Fruit fly (Drosophila melanogaster) whole organism, embryonic: ENCODE data around the gene Snx1.

Experiments
- Atf6 ChIP-seq: fragments of 200-800 bp; sonication (Bioruptor generic); IDR thresholded peaks from 2 replicates; pipeline ENCODE4 v1.3.6; 2022; ENCODE audit warnings: missing biosample characterization, missing genetic modification characterization
- Blimp-1 ChIP-seq: fragments of 200-800 bp; sonication (Bioruptor generic); optimal IDR thresholded peaks from 3 replicates; lab custom pipeline; 2018; ENCODE audit warnings: missing biosample characterization, missing genetic modification characterization, mild to moderate bottlenecking, moderate library complexity, missing genetic modification reagents
- CG10267 ChIP-seq: fragments of 200-800 bp; sonication (Bioruptor generic); optimal IDR thresholded peaks from 2 replicates; lab custom pipeline; 2018; ENCODE audit warnings: missing biosample characterization, mild to moderate bottlenecking, missing genetic modification characterization, moderate library complexity
- CG15601 ChIP-seq: fragments of 200-800 bp; sonication (Bioruptor generic); optimal IDR thresholded peaks from 3 replicates; lab custom pipeline; 2019; ENCODE audit warnings: missing biosample characterization, mild to moderate bottlenecking, missing genetic modification characterization, moderate library complexity
- CG16863 ChIP-seq: fragments of 200-800 bp; sonication (Bioruptor generic); optimal IDR thresholded peaks from 3 replicates; lab custom pipeline; 2016; ENCODE audit warnings: missing biosample characterization, missing genetic modification characterization
- CG17328 ChIP-seq: fragments of 200-800 bp; sonication (Bioruptor generic); IDR thresholded peaks from 2 replicates; pipeline ENCODE4 v1.3.6; 2022; ENCODE audit warnings: missing biosample characterization, missing genetic modification characterization
- CG17361 ChIP-seq: fragments of 200-800 bp; sonication (Bioruptor generic); IDR thresholded peaks from 3 replicates; pipeline ENCODE4 v1.3.6; 2022; ENCODE audit warnings: missing biosample characterization, missing genetic modification characterization
- CG2120 ChIP-seq: fragments of 200-800 bp; sonication (Bioruptor generic); optimal IDR thresholded peaks from 3 replicates; lab custom pipeline; 2016; ENCODE audit warnings: missing biosample characterization, missing genetic modification characterization
- CG2678 ChIP-seq: fragments of 200-800 bp; sonication (Bioruptor generic); optimal IDR thresholded peaks from 3 replicates; lab custom pipeline; 2019; ENCODE audit warnings: missing biosample characterization, mild to moderate bottlenecking, missing genetic modification characterization, moderate library complexity
- CG2889 ChIP-seq: fragments of 200-800 bp; sonication (Bioruptor generic); IDR thresholded peaks from 3 replicates; pipeline ENCODE4 v1.3.6; 2022; ENCODE audit warnings: missing biosample characterization, missing genetic modification characterization
- CG30020 ChIP-seq: fragments of 200-800 bp; optimal IDR thresholded peaks from 2 replicates; lab custom pipeline; 2019; ENCODE audit warnings: missing biosample characterization, mild to moderate bottlenecking, missing genetic modification characterization, moderate library complexity
- CG32532 ChIP-seq: fragments of 200-800 bp; sonication (Bioruptor generic); IDR thresholded peaks from 2 replicates; pipeline ENCODE4 v1.3.6; 2022; ENCODE audit warnings: missing biosample characterization, missing genetic modification characterization
- CG3281 ChIP-seq: fragments of 200-800 bp; sonication (Bioruptor generic); optimal IDR thresholded peaks from 3 replicates; lab custom pipeline; 2017; ENCODE audit warnings: missing biosample characterization, mild to moderate bottlenecking, missing genetic modification characterization
- CG33557 ChIP-seq: fragments of 200-800 bp; sonication (Bioruptor generic); optimal IDR thresholded peaks from 2 replicates; lab custom pipeline; 2019; ENCODE audit warnings: missing biosample characterization, mild to moderate bottlenecking, missing genetic modification characterization, moderate library complexity
- CG5953 ChIP-seq: fragments of 200-800 bp; sonication (Bioruptor generic); IDR thresholded peaks from 2 replicates; pipeline ENCODE4 v1.3.6; 2022; ENCODE audit warnings: missing biosample characterization, missing genetic modification characterization
- CG6272 ChIP-seq: fragments of 200-800 bp; sonication (Bioruptor generic); IDR thresholded peaks from 2 replicates; pipeline ENCODE4 v1.3.6; 2022; ENCODE audit warnings: missing biosample characterization, missing genetic modification characterization
- CG7357 ChIP-seq: fragments of 200-800 bp; sonication (Bioruptor generic); IDR thresholded peaks from 3 replicates; pipeline ENCODE4 v1.3.6; 2022; ENCODE audit warnings: missing biosample characterization, missing genetic modification characterization
- CG7987 ChIP-seq: fragments of 200-800 bp; sonication (Bioruptor generic); optimal IDR thresholded peaks from 2 replicates; lab custom pipeline; 2018; ENCODE audit warnings: missing biosample characterization, mild to moderate bottlenecking, missing genetic modification characterization, moderate library complexity
- CG8359 ChIP-seq: fragments of 200-800 bp; sonication (Bioruptor generic); optimal IDR thresholded peaks from 2 replicates; lab custom pipeline; 2017; ENCODE audit warnings: missing biosample characterization, mild to moderate bottlenecking, missing genetic modification characterization, borderline replicate concordance
- CoRest ChIP-seq: fragments of 200-800 bp; sonication (Bioruptor generic); optimal IDR thresholded peaks from 3 replicates; lab custom pipeline; 2018; ENCODE audit warnings: missing biosample characterization, mild to moderate bottlenecking, missing genetic modification characterization, moderate library complexity
- D ChIP-seq, 2 experiments: fragments of 200-800 bp in 1 of 2; fragments of >200 bp in 1 of 2; sonication (Bioruptor generic) in 1 of 2; optimal IDR thresholded peaks; 2 replicates in 1 of 2; 3 replicates in 1 of 2; lab custom pipeline; 2017; ENCODE audit warnings: mild to moderate bottlenecking in 1 of 2, missing biosample characterization in 1 of 2, missing genetic modification characterization in 1 of 2, missing genetic modification reagents in 1 of 2
- Dfd ChIP-seq, 2 experiments: fragments of >200 bp; optimal IDR thresholded peaks; 2 replicates each; lab custom pipeline; 2017; ENCODE audit warnings: missing biosample characterization in 2 of 2, missing genetic modification characterization in 2 of 2
- HLH3B ChIP-seq: fragments of 200-800 bp; sonication (Bioruptor generic); IDR thresholded peaks from 2 replicates; pipeline ENCODE4 v1.3.6; 2022; ENCODE audit warnings: missing biosample characterization, missing genetic modification characterization
- Hmx ChIP-seq: fragments of 200-800 bp; sonication (Bioruptor generic); optimal IDR thresholded peaks from 2 replicates; lab custom pipeline; 2016; ENCODE audit warnings: missing biosample characterization, missing genetic modification characterization
- Myb ChIP-seq: fragments of 200-800 bp; sonication (Bioruptor generic); optimal IDR thresholded peaks from 2 replicates; lab custom pipeline; 2016; ENCODE audit warnings: missing biosample characterization, missing genetic modification characterization
- Sry-δ ChIP-seq: fragments of 200-800 bp; sonication (Bioruptor generic); optimal IDR thresholded peaks from 2 replicates; lab custom pipeline; 2016; ENCODE audit warnings: missing biosample characterization, missing genetic modification characterization
- TFAM ChIP-seq: fragments of 200-800 bp; sonication (Bioruptor generic); optimal IDR thresholded peaks from 2 replicates; lab custom pipeline; 2017; ENCODE audit warnings: missing biosample characterization, missing genetic modification characterization, inconsistent platforms
- Xrp1 ChIP-seq: fragments of 200-800 bp; sonication (Bioruptor generic); IDR thresholded peaks from 2 replicates; pipeline ENCODE4 v1.3.6; 2022; ENCODE audit warnings: missing biosample characterization, missing genetic modification characterization
- ap ChIP-seq: fragments of 200-800 bp; sonication (Bioruptor generic); IDR thresholded peaks from 2 replicates; pipeline ENCODE4 v1.3.6; 2022; ENCODE audit warnings: missing biosample characterization, missing genetic modification characterization
- cas ChIP-seq: fragments of 200-800 bp; sonication (Bioruptor generic); IDR thresholded peaks from 2 replicates; pipeline ENCODE4 v1.3.6; 2022; ENCODE audit warnings: missing biosample characterization, missing genetic modification characterization
- chif ChIP-seq, 2 experiments: fragments of 200-800 bp; sonication (Bioruptor generic); optimal IDR thresholded peaks; 3 replicates each; lab custom pipeline; 2016; ENCODE audit warnings: missing biosample characterization in 2 of 2, missing genetic modification characterization in 2 of 2
- ci ChIP-seq: fragments of 200-800 bp; sonication (Bioruptor generic); IDR thresholded peaks from 3 replicates; pipeline ENCODE4 v1.3.6; 2022; ENCODE audit warnings: missing biosample characterization, missing genetic modification characterization
- en ChIP-seq: fragments of 200-800 bp; sonication (Bioruptor generic); optimal IDR thresholded peaks from 2 replicates; lab custom pipeline; 2016; ENCODE audit warnings: missing biosample characterization, missing genetic modification characterization
- eve ChIP-seq, 2 experiments: fragments of >200 bp; optimal IDR thresholded peaks; 2 replicates each; lab custom pipeline; 2017; ENCODE audit warnings: missing biosample characterization in 2 of 2, missing genetic modification characterization in 2 of 2
- grau ChIP-seq: fragments of 200-800 bp; optimal IDR thresholded peaks from 3 replicates; lab custom pipeline; 2019; ENCODE audit warnings: missing biosample characterization, mild to moderate bottlenecking, missing genetic modification characterization, moderate library complexity
- inv ChIP-seq: fragments of 200-800 bp; sonication (Bioruptor generic); IDR thresholded peaks from 2 replicates; pipeline ENCODE4 v1.3.6; 2022; ENCODE audit warnings: missing biosample characterization, missing genetic modification characterization; ENCODE audit not compliant: partially characterized antibody
- knrl ChIP-seq: fragments of 200-800 bp; sonication (Bioruptor generic); IDR thresholded peaks from 3 replicates; pipeline ENCODE4 v1.3.6; 2022; ENCODE audit warnings: missing biosample characterization, missing genetic modification characterization; ENCODE audit not compliant: partially characterized antibody
- lmd ChIP-seq: fragments of 200-800 bp; sonication (Bioruptor generic); IDR thresholded peaks from 2 replicates; pipeline ENCODE4 v1.3.6; 2022; ENCODE audit warnings: missing biosample characterization, missing genetic modification characterization
- lov ChIP-seq, 2 experiments: fragments of 200-800 bp in 1 of 2; fragments of >200 bp in 1 of 2; sonication (Bioruptor generic) in 1 of 2; IDR thresholded peaks in 1 of 2; optimal IDR thresholded peaks in 1 of 2; 2 replicates in 1 of 2; 3 replicates in 1 of 2; pipeline versions ENCODE4 v1.3.6 to Lab custom; 2017 to 2022; ENCODE audit warnings: missing biosample characterization in 1 of 2, missing genetic modification characterization in 1 of 2
- mam ChIP-seq: fragments of 200-800 bp; sonication (Bioruptor generic); optimal IDR thresholded peaks from 3 replicates; lab custom pipeline; 2016; ENCODE audit warnings: missing biosample characterization, missing genetic modification characterization
- pzg ChIP-seq: fragments of 200-800 bp; sonication (Bioruptor generic); optimal IDR thresholded peaks from 3 replicates; lab custom pipeline; 2018; ENCODE audit warnings: missing biosample characterization, mild to moderate bottlenecking, missing genetic modification characterization, moderate library complexity
- sens-2 ChIP-seq: fragments of 200-800 bp; sonication (Bioruptor generic); IDR thresholded peaks from 2 replicates; pipeline ENCODE4 v1.3.6; 2022; ENCODE audit warnings: missing biosample characterization, missing genetic modification characterization
- sim ChIP-seq: fragments of 200-800 bp; sonication (Bioruptor generic); IDR thresholded peaks from 2 replicates; pipeline ENCODE4 v1.3.6; 2022; ENCODE audit warnings: missing biosample characterization, missing genetic modification characterization
- sisA ChIP-seq: fragments of 200-800 bp; sonication (Bioruptor generic); IDR thresholded peaks from 2 replicates; pipeline ENCODE4 v1.3.6; 2022; ENCODE audit warnings: missing biosample characterization, missing genetic modification characterization
- slp2 ChIP-seq: fragments of 200-800 bp; sonication (Bioruptor generic); optimal IDR thresholded peaks from 2 replicates; lab custom pipeline; 2016; ENCODE audit warnings: missing biosample characterization, missing genetic modification characterization
- trem ChIP-seq: fragments of 200-800 bp; optimal IDR thresholded peaks from 3 replicates; lab custom pipeline; 2019; ENCODE audit warnings: missing biosample characterization, mild to moderate bottlenecking, missing genetic modification characterization, moderate library complexity
- zfh2 ChIP-seq: fragments of 200-800 bp; sonication (Bioruptor generic); optimal IDR thresholded peaks from 2 replicates; lab custom pipeline; 2016; ENCODE audit warnings: missing biosample characterization, missing genetic modification characterization

Gene Snx1

dm6 chr2L:3478034-3478880, 28.8 kb downstream of the Snx1 start, which contains the start of gene Thor (continued):
- TF ChIP-seq lmd (GFP tag; lab: Robert Waterston, UW) (peak; percentile 33; the same call in 1 of the 2 replicates), chif (GFP tag; optimal IDR thresholded peaks at IDR 0.05; lab: Kevin White, UChicago) (peak; percentile 36 to 45), CG10267 (peak; percentile 28), D (optimal IDR thresholded peaks at IDR 0.05; lab: Kevin White, UChicago) (peak; percentile 57), D (GFP tag; optimal IDR thresholded peaks at IDR 0.05; lab: Kevin White, UChicago) (peak; percentile 3), CG8359 (GFP tag; lab: Kevin White, UChicago) (peak; percentile 19), Myb (GFP tag; lab: Kevin White, UChicago) (peak; percentile 47), CG17361 (GFP tag; lab: Robert Waterston, UW) (0 out of 3 replicates have a peak, but pooled peaks have one; percentile 24), cas (GFP tag; lab: Robert Waterston, UW) (peak; percentile 63), mam (GFP tag; lab: Kevin White, UChicago) (peak; percentile 42), CG32532 (peak; percentile 84), zfh2 (peak; percentile 50), CG2889 (0 out of 3 replicates have a peak, but pooled peaks have one; percentile 9), inv (GFP tag; lab: Robert Waterston, UW) (no peak), sim (GFP tag; lab: Robert Waterston, UW) (peak; percentile 69; the same call in 1 of the 2 replicates), CG5953 (GFP tag; lab: Robert Waterston, UW) (peak; percentile 86), en (GFP tag; lab: Kevin White, UChicago) (peak; percentile 50), Dfd (GFP tag; optimal IDR thresholded peaks at IDR 0.05; lab: Kevin White, UChicago) (no peak), Atf6 (peak; percentile 79), CG17328 (GFP tag; lab: Robert Waterston, UW) (peak; percentile 75), Hmx (no peak), CG2678 (tag; lab: Kevin White, UChicago) (peak; percentile 61), CG3281 (GFP tag; lab: Kevin White, UChicago) (peak; percentile 67), trem (tag; lab: Kevin White, UChicago) (peak; percentile 24), HLH3B (GFP tag; lab: Robert Waterston, UW) (peak; percentile 66; the same call in 1 of the 2 replicates), CG16863 (GFP tag; lab: Kevin White, UChicago) (peak; percentile 62), CG30020 (no peak), sens-2 (0 out of 2 replicates have a peak, but pooled peaks have one; percentile 63), CoRest (tag; lab: Kevin White, UChicago) (no peak), CG15601 (tag; lab: Kevin White, UChicago) (peak; percentile 36), CG2120 (peak; percentile 63), CG7357 (no peak), pzg (GFP tag; lab: Kevin White, UChicago) (peak; percentile 12), Xrp1 (peak; percentile 57), eve (GFP tag; optimal IDR thresholded peaks at IDR 0.05; lab: Kevin White, UChicago) (no peak), CG33557 (peak; percentile 75), knrl (GFP tag; lab: Robert Waterston, UW) (peak; percentile 26; the same call in 1 of the 3 replicates), CG7987 (GFP tag; lab: Kevin White, UChicago) (peak; percentile 80), lov (optimal IDR thresholded peaks at IDR 0.05; lab: Kevin White, UChicago) (no peak), lov (GFP tag; IDR thresholded peaks at IDR 0.05; lab: Robert Waterston, UW) (peak; percentile 90), Blimp-1 (peak; percentile 58), slp2 (GFP tag; lab: Kevin White, UChicago) (peak; percentile 53), sisA (peak; percentile 45), ap (GFP tag; lab: Robert Waterston, UW) (peak; percentile 55), TFAM (GFP tag; lab: Kevin White, UChicago) (no peak), CG6272 (no peak; the same call in 1 of the 2 replicates), grau (tag; lab: Kevin White, UChicago) (peak; percentile 52), ci (GFP tag; lab: Robert Waterston, UW) (peak; percentile 93), Sry-δ (GFP tag; lab: Kevin White, UChicago) (peak; percentile 11)
